Worm (Caenorhabditis elegans): ENCODE data around the gene snn-1.

Gene snn-1

ce11 chrIV:1758595-1758994 is 56.3 kb downstream of the snn-1 start (continued):
- TF ChIP-seq cey-2 (tag; optimal IDR thresholded peaks at IDR 0.05; ENCODE audit: borderline replicate concordance, insufficient read depth) (no peak), pha-4 (GFP tag; IDR thresholded peaks at IDR 0.05) (no peak), pha-4 (tag; optimal IDR thresholded peaks at IDR 0.05) (no peak), Y75B8A.6 (GFP tag; IDR thresholded peaks at IDR 0.05) (no peak)
